Worm (Caenorhabditis elegans): ENCODE data around the gene M79.2.

M79.2 gene

DNA sequence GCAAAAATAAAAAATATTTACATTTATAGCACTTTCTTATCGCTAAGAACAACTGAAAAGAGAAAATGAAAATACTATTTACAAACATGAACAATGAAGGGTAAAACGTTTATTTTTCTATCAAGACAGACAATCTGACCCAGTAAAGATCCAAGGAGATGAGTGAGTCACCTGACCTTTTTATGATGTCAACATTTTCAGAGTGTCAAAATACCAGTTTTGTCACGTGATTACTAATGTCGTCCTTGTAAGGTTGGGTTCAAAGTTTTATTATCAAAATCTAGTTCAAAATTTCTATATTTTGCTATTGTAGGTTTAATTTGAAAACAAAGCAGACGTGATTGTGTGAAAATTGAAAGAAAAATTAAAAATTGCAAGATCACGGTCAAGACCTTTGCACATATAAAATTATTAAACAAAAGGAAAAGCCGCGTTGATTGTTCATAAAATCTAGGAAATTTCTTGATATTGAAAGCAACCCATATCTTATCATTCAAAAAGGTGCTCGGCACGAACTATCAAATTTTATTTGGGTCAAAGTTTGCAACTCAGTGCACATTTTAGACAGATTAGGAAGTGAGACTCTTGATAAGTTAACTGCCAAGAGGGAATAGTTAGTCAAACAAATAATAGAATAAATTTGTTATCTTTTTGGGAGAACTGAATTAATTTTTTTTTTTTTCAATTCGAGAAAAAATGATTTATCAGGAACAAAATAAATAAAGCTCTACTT is 1.6 kb upstream of the M79.2 start:
- TF ChIP-seq nhr-85 (tag) (peak; percentile 93), snpc-4 (tag; optimal IDR thresholded peaks at IDR 0.05) (no peak), ceh-82 (tag; optimal IDR thresholded peaks at IDR 0.05) (no peak), hpl-2 (GFP tag; optimal IDR thresholded peaks at IDR 0.05) (no peak), unc-62 (GFP tag; optimal IDR thresholded peaks at IDR 0.05) (no peak), ztf-4 (tag; optimal IDR thresholded peaks at IDR 0.05) (no peak), lin-14 (GFP tag; optimal IDR thresholded peaks at IDR 0.05) (peak; percentile 26), elt-2 (tag; optimal IDR thresholded peaks at IDR 0.05) (peak; percentile 89), nhr-90 (tag; optimal IDR thresholded peaks at IDR 0.05; ENCODE audit: poor library complexity) (peak; percentile 25), elt-3 (tag; optimal IDR thresholded peaks at IDR 0.05) (peak in 2 of 6 experiments; percentile 50 to 55), tlp-1 (tag; optimal IDR thresholded peaks at IDR 0.05) (peak; percentile 37), snu-23 (GFP tag; optimal IDR thresholded peaks at IDR 0.05) (peak; percentile 21), nhr-71 (tag; optimal IDR thresholded peaks at IDR 0.05) (peak; percentile 39), mdl-1 (tag; optimal IDR thresholded peaks at IDR 0.05) (peak in 1 of 2 experiments; percentile 8), blmp-1 (tag; optimal IDR thresholded peaks at IDR 0.05) (peak; percentile 2), isw-1 (GFP tag; IDR thresholded peaks at IDR 0.05) (no peak), lin-35 (GFP tag; optimal IDR thresholded peaks at IDR 0.05) (peak in 1 of 2 experiments; percentile 25), nhr-20 (tag; optimal IDR thresholded peaks at IDR 0.05) (peak; percentile 70)

DNA sequence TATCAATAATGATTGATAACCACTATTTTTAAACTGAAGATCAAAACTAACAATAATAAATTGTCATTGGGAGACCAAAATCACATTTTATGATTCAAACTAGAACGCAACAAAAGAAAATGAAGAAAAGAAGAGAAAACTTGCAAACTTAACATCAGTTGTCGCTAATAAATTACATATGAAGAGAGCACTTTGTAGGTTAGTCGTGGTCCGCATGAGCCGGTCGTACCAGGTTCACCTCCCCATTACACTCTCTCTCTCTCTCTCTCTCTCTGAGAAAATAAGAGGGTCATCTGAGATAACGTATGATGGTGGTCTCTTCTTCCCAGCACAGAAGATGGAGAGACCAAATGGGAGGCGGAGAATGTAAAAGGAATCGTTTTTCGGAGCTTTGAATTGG is 510 bp upstream of the M79.2 start:
- peak; percentile 58 for TF ChIP-seq nhr-71 (tag; optimal IDR thresholded peaks at IDR 0.05)
- TF ChIP-seq lin-13 (GFP tag; optimal IDR thresholded peaks at IDR 0.05): no peak
- peak; percentile 16 for TF ChIP-seq unc-130 (tag; optimal IDR thresholded peaks at IDR 0.05)
- peak; percentile 42 for TF ChIP-seq dsc-1 (tag; optimal IDR thresholded peaks at IDR 0.05)
- no peak for TF ChIP-seq nhr-28 (tag; optimal IDR thresholded peaks at IDR 0.05)
- TF ChIP-seq tbx-2 (tag; optimal IDR thresholded peaks at IDR 0.05): no peak
- peak; percentile 61 for TF ChIP-seq lin-14 (GFP tag; optimal IDR thresholded peaks at IDR 0.05)
- TF ChIP-seq isw-1 (GFP tag; IDR thresholded peaks at IDR 0.05): no peak
- TF ChIP-seq aha-1 (tag; optimal IDR thresholded peaks at IDR 0.05): no peak
- peak; percentile 41 for TF ChIP-seq nhr-20 (tag; optimal IDR thresholded peaks at IDR 0.05)
- TF ChIP-seq nhr-90 (tag; optimal IDR thresholded peaks at IDR 0.05; ENCODE audit: poor library complexity): no peak
- peak in 1 of 2 experiments; percentile 5 for TF ChIP-seq mdl-1 (tag; optimal IDR thresholded peaks at IDR 0.05)
- peak; percentile 3 to 28 for TF ChIP-seq lsy-2 (tag; optimal IDR thresholded peaks at IDR 0.05)
- TF ChIP-seq snu-23 (GFP tag; optimal IDR thresholded peaks at IDR 0.05): peak; percentile 14
- no peak for TF ChIP-seq hlh-17 (GFP tag; optimal IDR thresholded peaks at IDR 0.05; ENCODE audit: borderline replicate concordance)
- peak; percentile 72 for TF ChIP-seq rnt-1 (tag; optimal IDR thresholded peaks at IDR 0.05)
- no peak for TF ChIP-seq nhr-84 (tag; optimal IDR thresholded peaks at IDR 0.05)

DNA sequence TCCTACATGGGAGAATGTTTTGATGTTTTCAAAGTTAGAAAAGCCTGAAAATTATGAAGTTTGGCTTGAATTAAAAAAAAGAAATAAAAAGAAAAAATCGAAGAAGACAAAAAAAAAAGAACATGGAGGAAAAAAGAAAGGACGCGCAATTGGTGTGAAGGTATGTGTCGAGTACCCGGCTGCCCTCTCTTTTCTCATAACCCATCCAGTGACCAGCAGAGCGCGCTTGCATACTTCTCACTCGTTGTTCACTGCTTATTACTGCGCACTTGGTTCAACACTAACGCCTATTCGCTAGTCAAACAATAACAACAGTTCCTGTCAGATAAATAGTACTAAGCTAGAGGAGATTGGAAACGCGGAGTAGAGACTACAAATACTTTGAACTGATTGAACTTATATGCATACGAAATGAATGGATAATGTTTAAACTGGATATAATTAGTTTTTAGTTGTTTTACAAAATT is 4.4 kb downstream of the M79.2 start, which contains the start of gene abl-1:
Gene abl-1, minus strand, starts transcription at position 51 of the 467 bp plus-strand sequence.
- TF ChIP-seq mep-1 (tag; optimal IDR thresholded peaks at IDR 0.05) (peak; percentile 18), tlp-1 (tag; optimal IDR thresholded peaks at IDR 0.05) (no peak), ztf-11 (tag; optimal IDR thresholded peaks at IDR 0.05) (no peak), ztf-4 (tag; optimal IDR thresholded peaks at IDR 0.05) (no peak), nhr-71 (tag; optimal IDR thresholded peaks at IDR 0.05) (peak; percentile 11), skn-1 (tag; optimal IDR thresholded peaks at IDR 0.05) (peak; percentile 38), jun-1 (tag; optimal IDR thresholded peaks at IDR 0.05) (no peak), unc-86 (tag; optimal IDR thresholded peaks at IDR 0.05) (no peak), F16B12.6 (tag; optimal IDR thresholded peaks at IDR 0.05) (no peak), rnt-1 (tag; optimal IDR thresholded peaks at IDR 0.05) (peak; percentile 17), hlh-4 (tag; optimal IDR thresholded peaks at IDR 0.05) (no peak), nhr-28 (tag; optimal IDR thresholded peaks at IDR 0.05) (no peak), ets-5 (GFP tag; IDR thresholded peaks at IDR 0.05) (no peak), lin-14 (GFP tag; optimal IDR thresholded peaks at IDR 0.05) (peak; percentile 64), lin-35 (GFP tag; optimal IDR thresholded peaks at IDR 0.05) (peak in 1 of 2 experiments; percentile 27), grh-1 (GFP tag; IDR thresholded peaks at IDR 0.05) (no peak), nhr-90 (tag; optimal IDR thresholded peaks at IDR 0.05; ENCODE audit: poor library complexity) (no peak), snu-23 (GFP tag; optimal IDR thresholded peaks at IDR 0.05) (peak; percentile 26), nhr-20 (tag; optimal IDR thresholded peaks at IDR 0.05) (peak; percentile 26), mdl-1 (tag; optimal IDR thresholded peaks at IDR 0.05) (peak in 1 of 2 experiments; percentile 12), unc-62 (GFP tag; optimal IDR thresholded peaks at IDR 0.05) (no peak), swsn-7 (tag; optimal IDR thresholded peaks at IDR 0.05) (peak; percentile 22), lin-39 (tag; optimal IDR thresholded peaks at IDR 0.05) (no peak), blmp-1 (tag; optimal IDR thresholded peaks at IDR 0.05) (peak; percentile 44), pag-3 (tag; optimal IDR thresholded peaks at IDR 0.05; ENCODE audit: borderline replicate concordance, insufficient read depth) (no peak), lsy-2 (tag; optimal IDR thresholded peaks at IDR 0.05) (peak in 1 of 2 experiments; percentile 32), C16A3.4 (tag; optimal IDR thresholded peaks at IDR 0.05) (peak; percentile 1), nhr-85 (tag) (peak; percentile 8), fkh-4 (tag; optimal IDR thresholded peaks at IDR 0.05; ENCODE audit: borderline replicate concordance) (no peak), pqm-1 (tag; optimal IDR thresholded peaks at IDR 0.05) (no peak), ceh-8 (GFP tag; optimal IDR thresholded peaks at IDR 0.05) (no peak)
